Worm (Caenorhabditis elegans) whole organism, young adult: ENCODE data around the gene W01A11.1.

Source experiments
- D2030.7 ChIP-seq: fragments of 200-800 bp; sonication (Bioruptor generic); IDR thresholded peaks from 2 replicates; pipeline ENCODE4 v1.3.6; 2022; ENCODE audit warnings: missing genetic modification reagents, missing genetic modification characterization, missing compliant biosample characterization
- F10E7.11 ChIP-seq: sonication (generic microtip); optimal IDR thresholded peaks from 2 replicates; lab custom pipeline; 2017; ENCODE audit warnings: mild to moderate bottlenecking, missing genetic modification characterization, moderate library complexity, missing compliant biosample characterization
- akir-1 ChIP-seq: fragments of 200-800 bp; sonication (Bioruptor generic); optimal IDR thresholded peaks from 2 replicates; lab custom pipeline; 2018; ENCODE audit warnings: mild to moderate bottlenecking, missing genetic modification characterization, moderate library complexity, missing compliant biosample characterization
- attf-3 ChIP-seq: fragments of 200-800 bp; sonication (Bioruptor generic); conservative IDR thresholded peaks from 2 replicates; pipeline ENCODE4 v1.3.6; 2022; ENCODE audit warnings: missing genetic modification reagents, missing genetic modification characterization, missing compliant biosample characterization
- cebp-1 ChIP-seq, 2 experiments: fragments of 200-800 bp in 1 of 2; sonication (Bioruptor generic) in 1 of 2; sonication (generic microtip) in 1 of 2; IDR thresholded peaks in 1 of 2; optimal IDR thresholded peaks in 1 of 2; 2 replicates each; pipeline versions ENCODE4 v1.3.6 to Lab custom; 2017 to 2022; ENCODE audit warnings: missing compliant biosample characterization in 2 of 2, missing genetic modification characterization in 2 of 2, mild to moderate bottlenecking in 1 of 2, missing genetic modification reagents in 1 of 2, moderate library complexity in 1 of 2
- madf-8 ChIP-seq: fragments of 200-800 bp; sonication (Bioruptor generic); conservative IDR thresholded peaks from 2 replicates; pipeline ENCODE4 v1.3.6; 2022; ENCODE audit warnings: missing genetic modification reagents, missing genetic modification characterization, missing compliant biosample characterization
- mel-28 ChIP-seq: sonication (generic microtip); optimal IDR thresholded peaks from 2 replicates; lab custom pipeline; 2016; ENCODE audit warnings: borderline replicate concordance, mild to moderate bottlenecking, missing genetic modification characterization, missing compliant biosample characterization
- ztf-3 ChIP-seq: fragments of 200-800 bp; sonication (Bioruptor generic); optimal IDR thresholded peaks from 2 replicates; lab custom pipeline; 2018; ENCODE audit warnings: mild to moderate bottlenecking, missing genetic modification characterization, missing compliant biosample characterization

DNA sequence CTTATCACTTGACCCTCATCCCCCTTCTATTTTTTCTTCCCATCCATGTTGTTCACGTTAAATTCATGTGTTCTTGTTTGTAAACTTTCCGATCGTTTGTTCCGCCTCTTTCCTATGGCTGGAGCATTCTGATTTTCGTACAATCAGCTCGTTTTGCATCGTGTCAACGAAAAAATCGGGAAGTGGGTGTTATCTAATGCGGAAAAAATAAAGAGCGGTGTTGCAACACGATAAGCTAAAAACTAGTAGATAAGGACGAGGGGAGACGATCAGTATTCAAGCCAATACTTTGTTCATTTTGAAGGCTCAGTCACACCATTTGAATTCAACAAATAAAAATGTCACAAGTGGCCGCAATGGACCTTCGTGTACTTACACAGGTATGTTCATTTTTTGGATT, 25.7 kb downstream of the W01A11.1 start, which contains the start of gene acs-1:
- TF ChIP-seq F10E7.11 (no peak), akir-1 (GFP tag; lab: Kevin White, UChicago) (no peak), attf-3 (GFP tag; lab: Robert Waterston, UW) (no peak), madf-8 (GFP tag; lab: Robert Waterston, UW) (no peak), D2030.7 (GFP tag; lab: Robert Waterston, UW) (no peak), ztf-3 (GFP tag; lab: Kevin White, UChicago) (no peak), mel-28 (tag; lab: Kevin White, UChicago) (no peak), cebp-1 (GFP tag; IDR thresholded peaks at IDR 0.05; lab: Robert Waterston, UW) (no peak), cebp-1 (tag; optimal IDR thresholded peaks at IDR 0.05; lab: Kevin White, UChicago) (no peak)
